Comparison of ENCODE assay signal across 1 fruit fly cellular context in genomic region chr2L:309812-310431, dm6.
A peak's percentile ranks its signal among the peaks of the same experiment; 100 is the strongest.
TF ChIP-seq lines count a peak whose summit lies in the region.

No protein-coding gene starts in this region.

TF ChIP-seq in whole organism, embryonic, 481 proteins besides CTCF, POLR2A, EP300 and RAD21 (continued from another document and continues in another):
- TF ChIP-seq Camta (GFP tag; optimal IDR thresholded peaks at IDR 0.05; lab: Kevin White, UChicago) (no peak), Hr3 (GFP tag; optimal IDR thresholded peaks at IDR 0.05; lab: Kevin White, UChicago) (no peak), E2f1 (GFP tag; IDR thresholded peaks at IDR 0.05; lab: Robert Waterston, UW) (no peak), CG6765 (GFP tag; optimal IDR thresholded peaks at IDR 0.05; lab: Kevin White, UChicago) (no peak), ewg (GFP tag; optimal IDR thresholded peaks at IDR 0.05; lab: Kevin White, UChicago) (no peak), jigr1 (GFP tag; IDR thresholded peaks at IDR 0.05; lab: Robert Waterston, UW) (no peak), HmgZ (tag; optimal IDR thresholded peaks at IDR 0.05; lab: Kevin White, UChicago) (no peak), CG12942 (GFP tag; optimal IDR thresholded peaks at IDR 0.05; lab: Kevin White, UChicago) (no peak), HLHmδ (GFP tag; optimal IDR thresholded peaks at IDR 0.05; lab: Kevin White, UChicago) (no peak), Hey (tag; optimal IDR thresholded peaks at IDR 0.05; lab: Kevin White, UChicago) (no peak), Trl (optimal IDR thresholded peaks at IDR 0.05; lab: Kevin White, UChicago) (peak; percentile 77 to 90), Trl (GFP tag; optimal IDR thresholded peaks at IDR 0.05; lab: Kevin White, UChicago) (peak; percentile 9), CG17186 (GFP tag; optimal IDR thresholded peaks at IDR 0.05; lab: Kevin White, UChicago) (no peak), Ets65A (GFP tag; lab: Kevin White, UChicago) (no peak), CkIIα-i1 (GFP tag; IDR thresholded peaks at IDR 0.05; lab: Robert Waterston, UW) (no peak), Dref (GFP tag; IDR thresholded peaks at IDR 0.05; lab: Robert Waterston, UW) (no peak), sima (GFP tag; optimal IDR thresholded peaks at IDR 0.05; lab: Kevin White, UChicago) (no peak), CG2116 (GFP tag; optimal IDR thresholded peaks at IDR 0.05; lab: Kevin White, UChicago) (no peak), CG31441 (GFP tag; IDR thresholded peaks at IDR 0.05; lab: Robert Waterston, UW) (no peak), CG7928 (GFP tag; optimal IDR thresholded peaks at IDR 0.05; lab: Kevin White, UChicago) (no peak), Nf-YA (GFP tag; IDR thresholded peaks at IDR 0.05; lab: Robert Waterston, UW) (no peak), croc (GFP tag; conservative IDR thresholded peaks at IDR 0.05; lab: Robert Waterston, UW) (no peak), Myb (GFP tag; optimal IDR thresholded peaks at IDR 0.05; lab: Kevin White, UChicago) (no peak), Antp (GFP tag; optimal IDR thresholded peaks at IDR 0.05; lab: Kevin White, UChicago) (no peak), CG13894 (tag; optimal IDR thresholded peaks at IDR 0.05; lab: Kevin White, UChicago) (peak; percentile 57), so (GFP tag; IDR thresholded peaks at IDR 0.05; lab: Robert Waterston, UW) (peak; percentile 18; the same call in 1 of the 3 replicates), da (GFP tag; optimal IDR thresholded peaks at IDR 0.05; lab: Kevin White, UChicago) (no peak), nau (GFP tag; optimal IDR thresholded peaks at IDR 0.05; lab: Kevin White, UChicago) (no peak), pan (optimal IDR thresholded peaks at IDR 0.05; lab: Kevin White, UChicago) (no peak), pan (GFP tag; optimal IDR thresholded peaks at IDR 0.05 in 1 of 2, IDR thresholded peaks at IDR 0.05 in 1 of 2) (no peak), Dad (GFP tag; optimal IDR thresholded peaks at IDR 0.05; lab: Kevin White, UChicago) (no peak), mirr (GFP tag; optimal IDR thresholded peaks at IDR 0.05; lab: Kevin White, UChicago) (no peak), CG8765 (GFP tag; IDR thresholded peaks at IDR 0.05; lab: Robert Waterston, UW) (no peak), sisA (GFP tag; IDR thresholded peaks at IDR 0.05; lab: Robert Waterston, UW) (no peak), Meics (GFP tag; optimal IDR thresholded peaks at IDR 0.05; lab: Kevin White, UChicago) (no peak), Dbx (GFP tag; IDR thresholded peaks at IDR 0.05; lab: Robert Waterston, UW) (0 out of 3 replicates have a peak, but pooled peaks have one; percentile 37), onecut (GFP tag; IDR thresholded peaks at IDR 0.05; lab: Robert Waterston, UW) (no peak), kay (GFP tag; optimal IDR thresholded peaks at IDR 0.05; lab: Kevin White, UChicago) (no peak), Sry-δ (GFP tag; optimal IDR thresholded peaks at IDR 0.05; lab: Kevin White, UChicago) (no peak), CG34224 (GFP tag; IDR thresholded peaks at IDR 0.05; lab: Robert Waterston, UW; ENCODE audit: partially characterized antibody) (peak; percentile 60; the same call in 2 of the 3 replicates), CG31224 (GFP tag; IDR thresholded peaks at IDR 0.05; lab: Robert Waterston, UW) (no peak), CG34422 (GFP tag; IDR thresholded peaks at IDR 0.05; lab: Robert Waterston, UW) (no peak), Blimp-1 (GFP tag; optimal IDR thresholded peaks at IDR 0.05; lab: Kevin White, UChicago) (no peak), fd102C (GFP tag; optimal IDR thresholded peaks at IDR 0.05; lab: Kevin White, UChicago) (no peak), crol (GFP tag; IDR thresholded peaks at IDR 0.05; lab: Robert Waterston, UW) (peak; percentile 91), jumu (GFP tag; optimal IDR thresholded peaks at IDR 0.05; lab: Kevin White, UChicago) (no peak), Fer3 (tag; optimal IDR thresholded peaks at IDR 0.05; lab: Kevin White, UChicago) (no peak), tio (GFP tag; optimal IDR thresholded peaks at IDR 0.05; lab: Kevin White, UChicago) (no peak), Kr (GFP tag; optimal IDR thresholded peaks at IDR 0.05; lab: Kevin White, UChicago) (no peak), ranshi (GFP tag; IDR thresholded peaks at IDR 0.05; lab: Robert Waterston, UW) (no peak), bbx (GFP tag; IDR thresholded peaks at IDR 0.05; lab: Robert Waterston, UW; ENCODE audit: partially characterized antibody) (no peak), CG2712 (tag; optimal IDR thresholded peaks at IDR 0.05; lab: Kevin White, UChicago) (no peak), CG10543 (GFP tag; optimal IDR thresholded peaks at IDR 0.05; lab: Kevin White, UChicago) (peak; percentile 28), slbo (GFP tag; IDR thresholded peaks at IDR 0.05; lab: Robert Waterston, UW) (no peak), CG7987 (GFP tag; optimal IDR thresholded peaks at IDR 0.05; lab: Kevin White, UChicago) (no peak), bcd (GFP tag; optimal IDR thresholded peaks at IDR 0.05; lab: Kevin White, UChicago) (no peak), CG10565 (GFP tag; optimal IDR thresholded peaks at IDR 0.05; lab: Kevin White, UChicago) (no peak), CHES-1-like (GFP tag; optimal IDR thresholded peaks at IDR 0.05; lab: Kevin White, UChicago) (no peak), emc (GFP tag; optimal IDR thresholded peaks at IDR 0.05; lab: Kevin White, UChicago) (no peak), Sry-β (GFP tag; optimal IDR thresholded peaks at IDR 0.05; lab: Kevin White, UChicago) (no peak), CG6654 (GFP tag; optimal IDR thresholded peaks at IDR 0.05; lab: Kevin White, UChicago) (no peak), Med (GFP tag; lab: Kevin White, UChicago) (peak; percentile 46), Stat92E (GFP tag; optimal IDR thresholded peaks at IDR 0.05; lab: Kevin White, UChicago) (no peak), corto (GFP tag; optimal IDR thresholded peaks at IDR 0.05; lab: Kevin White, UChicago) (no peak), CG18599 (GFP tag; optimal IDR thresholded peaks at IDR 0.05; lab: Kevin White, UChicago) (peak; percentile 35), Lpt (GFP tag; optimal IDR thresholded peaks at IDR 0.05; lab: Kevin White, UChicago) (no peak), gcm2 (GFP tag; optimal IDR thresholded peaks at IDR 0.05; lab: Kevin White, UChicago) (no peak), otp (GFP tag; IDR thresholded peaks at IDR 0.05; lab: Robert Waterston, UW) (peak; percentile 18; the same call in 1 of the 3 replicates), CG12744 (GFP tag; optimal IDR thresholded peaks at IDR 0.05; lab: Kevin White, UChicago) (no peak), fd3F (GFP tag; optimal IDR thresholded peaks at IDR 0.05; lab: Kevin White, UChicago) (no peak), exex (tag; optimal IDR thresholded peaks at IDR 0.05; lab: Kevin White, UChicago) (no peak), yki (optimal IDR thresholded peaks at IDR 0.05; lab: Kevin White, UChicago) (no peak), pfk (GFP tag; optimal IDR thresholded peaks at IDR 0.05; lab: Kevin White, UChicago) (no peak), NfI (GFP tag; optimal IDR thresholded peaks at IDR 0.05; lab: Kevin White, UChicago) (no peak), zen2 (GFP tag; IDR thresholded peaks at IDR 0.05; lab: Robert Waterston, UW; ENCODE audit: partially characterized antibody) (0 out of 3 replicates have a peak, but pooled peaks have one; percentile 26), Hmr (GFP tag; optimal IDR thresholded peaks at IDR 0.05; lab: Kevin White, UChicago) (peak; percentile 11), CG1602 (GFP tag; optimal IDR thresholded peaks at IDR 0.05; lab: Kevin White, UChicago) (no peak), eve (GFP tag; optimal IDR thresholded peaks at IDR 0.05; lab: Kevin White, UChicago) (no peak), ara (GFP tag; IDR thresholded peaks at IDR 0.05; lab: Robert Waterston, UW) (no peak), prd (optimal IDR thresholded peaks at IDR 0.05; lab: Kevin White, UChicago) (no peak), prd (GFP tag; IDR thresholded peaks at IDR 0.05; lab: Robert Waterston, UW) (no peak), Hr39 (optimal IDR thresholded peaks at IDR 0.05; lab: Kevin White, UChicago) (no peak), CG5953 (GFP tag; IDR thresholded peaks at IDR 0.05; lab: Robert Waterston, UW) (no peak), Ravus (GFP tag; IDR thresholded peaks at IDR 0.05; lab: Robert Waterston, UW) (no peak), dm (GFP tag; optimal IDR thresholded peaks at IDR 0.05; lab: Kevin White, UChicago) (no peak), CG18262 (tag; optimal IDR thresholded peaks at IDR 0.05; lab: Kevin White, UChicago) (no peak), CG33557 (GFP tag; optimal IDR thresholded peaks at IDR 0.05; lab: Kevin White, UChicago) (no peak), tin (GFP tag; optimal IDR thresholded peaks at IDR 0.05; lab: Kevin White, UChicago) (no peak), NFAT (GFP tag; IDR thresholded peaks at IDR 0.05; lab: Robert Waterston, UW) (peak; percentile 5; the same call in 1 of the 2 replicates), CG3838 (GFP tag; optimal IDR thresholded peaks at IDR 0.05; lab: Kevin White, UChicago) (no peak), wek (GFP tag; optimal IDR thresholded peaks at IDR 0.05; lab: Kevin White, UChicago) (no peak), Poxn (GFP tag; IDR thresholded peaks at IDR 0.05; lab: Robert Waterston, UW) (no peak), CG10209 (GFP tag; optimal IDR thresholded peaks at IDR 0.05; lab: Kevin White, UChicago) (no peak), NK7.1 (GFP tag; optimal IDR thresholded peaks at IDR 0.05; lab: Kevin White, UChicago) (no peak), CG30403 (GFP tag; optimal IDR thresholded peaks at IDR 0.05; lab: Kevin White, UChicago) (no peak), CG3847 (GFP tag; IDR thresholded peaks at IDR 0.05; lab: Robert Waterston, UW) (no peak), sna (GFP tag; IDR thresholded peaks at IDR 0.05; lab: Robert Waterston, UW; ENCODE audit: partially characterized antibody) (no peak), zen (tag; optimal IDR thresholded peaks at IDR 0.05; lab: Kevin White, UChicago) (no peak), Hr51 (GFP tag; optimal IDR thresholded peaks at IDR 0.05; lab: Kevin White, UChicago) (no peak), Spps (tag; optimal IDR thresholded peaks at IDR 0.05; lab: Kevin White, UChicago) (no peak), chn (GFP tag; optimal IDR thresholded peaks at IDR 0.05; lab: Kevin White, UChicago) (no peak), nerfin-1 (tag; optimal IDR thresholded peaks at IDR 0.05; lab: Kevin White, UChicago) (no peak), CG34376 (GFP tag; optimal IDR thresholded peaks at IDR 0.05; lab: Kevin White, UChicago) (peak; percentile 39), Doc2 (GFP tag; IDR thresholded peaks at IDR 0.05; lab: Robert Waterston, UW) (no peak), CG9609 (GFP tag; optimal IDR thresholded peaks at IDR 0.05; lab: Kevin White, UChicago) (no peak), H2.0 (GFP tag; IDR thresholded peaks at IDR 0.05; lab: Robert Waterston, UW) (no peak), CG1832 (GFP tag; optimal IDR thresholded peaks at IDR 0.05; lab: Kevin White, UChicago) (no peak), HLH4C (GFP tag; IDR thresholded peaks at IDR 0.05; lab: Robert Waterston, UW; ENCODE audit: partially characterized antibody) (no peak), CG5180 (GFP tag; optimal IDR thresholded peaks at IDR 0.05; lab: Kevin White, UChicago) (no peak), crp (GFP tag; optimal IDR thresholded peaks at IDR 0.05; lab: Kevin White, UChicago) (no peak), ttk (GFP tag; IDR thresholded peaks at IDR 0.05; lab: Robert Waterston, UW) (no peak), CG9932 (GFP tag; IDR thresholded peaks at IDR 0.05; lab: Robert Waterston, UW) (no peak), ERR (GFP tag; optimal IDR thresholded peaks at IDR 0.05; lab: Kevin White, UChicago) (no peak), NC2β (GFP tag; optimal IDR thresholded peaks at IDR 0.05; lab: Kevin White, UChicago) (no peak), scrt (GFP tag; optimal IDR thresholded peaks at IDR 0.05; lab: Kevin White, UChicago) (no peak), h (optimal IDR thresholded peaks at IDR 0.05; lab: Kevin White, UChicago) (no peak), CG2889 (GFP tag; IDR thresholded peaks at IDR 0.05; lab: Robert Waterston, UW) (no peak), CG4617 (GFP tag; optimal IDR thresholded peaks at IDR 0.05; lab: Kevin White, UChicago; ENCODE audit: borderline replicate concordance) (no peak), PHDP (tag; optimal IDR thresholded peaks at IDR 0.05; lab: Kevin White, UChicago) (no peak), stc (GFP tag; IDR thresholded peaks at IDR 0.05; lab: Robert Waterston, UW) (no peak), sqz (GFP tag; optimal IDR thresholded peaks at IDR 0.05; lab: Kevin White, UChicago) (no peak), CG10654 (GFP tag; optimal IDR thresholded peaks at IDR 0.05; lab: Kevin White, UChicago) (no peak), sug (tag; optimal IDR thresholded peaks at IDR 0.05; lab: Kevin White, UChicago) (peak; percentile 80), E2f2 (GFP tag; IDR thresholded peaks at IDR 0.05; lab: Robert Waterston, UW) (no peak), CG10321 (GFP tag; IDR thresholded peaks at IDR 0.05; lab: Robert Waterston, UW) (no peak), BtbVII (GFP tag; optimal IDR thresholded peaks at IDR 0.05; lab: Kevin White, UChicago) (no peak), Mad (GFP tag; optimal IDR thresholded peaks at IDR 0.05; lab: Kevin White, UChicago) (no peak), hb (GFP tag; IDR thresholded peaks at IDR 0.05; lab: Robert Waterston, UW; ENCODE audit: partially characterized antibody) (no peak), CG2120 (GFP tag; optimal IDR thresholded peaks at IDR 0.05; lab: Kevin White, UChicago) (no peak), CG16863 (GFP tag; optimal IDR thresholded peaks at IDR 0.05; lab: Kevin White, UChicago) (no peak), CG4424 (GFP tag; optimal IDR thresholded peaks at IDR 0.05; lab: Kevin White, UChicago) (no peak), sc (optimal IDR thresholded peaks at IDR 0.05; lab: Kevin White, UChicago) (no peak), sc (GFP tag; optimal IDR thresholded peaks at IDR 0.05; lab: Kevin White, UChicago) (no peak), Aef1 (GFP tag; IDR thresholded peaks at IDR 0.05; lab: Robert Waterston, UW) (peak; percentile 42; the same call in 1 of the 3 replicates), ci (GFP tag; IDR thresholded peaks at IDR 0.05; lab: Robert Waterston, UW) (peak; percentile 61; the same call in 2 of the 3 replicates), Side (GFP tag; optimal IDR thresholded peaks at IDR 0.05; lab: Kevin White, UChicago) (no peak), CG15479 (GFP tag; optimal IDR thresholded peaks at IDR 0.05; lab: Kevin White, UChicago) (no peak), CG4730 (GFP tag; IDR thresholded peaks at IDR 0.05; lab: Robert Waterston, UW) (no peak), bab2 (GFP tag; optimal IDR thresholded peaks at IDR 0.05; lab: Kevin White, UChicago) (no peak), CG9437 (GFP tag; optimal IDR thresholded peaks at IDR 0.05; lab: Kevin White, UChicago) (no peak)
